Fruit fly (Drosophila melanogaster): Measurements from ENCODE around the gene CG42688.

DNA sequence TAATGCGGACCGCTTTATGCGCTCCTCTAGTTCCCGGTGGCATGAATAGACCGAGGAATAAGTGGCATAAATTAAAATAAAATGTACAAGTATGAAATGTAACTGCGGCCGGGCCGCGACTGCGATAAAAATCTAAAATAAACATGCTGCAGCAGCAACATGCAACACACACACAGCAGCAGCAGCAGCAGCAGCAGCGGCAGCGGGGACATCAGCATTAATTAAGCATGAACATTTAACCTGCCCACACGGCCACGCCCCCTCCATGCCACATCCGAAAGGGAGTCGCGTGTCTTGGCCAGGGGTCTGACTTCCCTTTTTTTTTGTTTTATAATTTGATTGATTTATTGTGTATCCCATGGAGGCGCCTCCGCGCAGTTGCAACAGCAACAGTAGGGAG, 21.9 kb upstream of the CG42688 start:
- TF ChIP-seq Ets98B (GFP tag; IDR thresholded peaks at IDR 0.05) (no peak), CG8159 (tag; optimal IDR thresholded peaks at IDR 0.05) (no peak), EcR (GFP tag; optimal IDR thresholded peaks at IDR 0.05) (no peak)
